Fruit fly (Drosophila melanogaster): Measurements from ENCODE around the gene Gr10b.

Gr10b gene

DNA sequence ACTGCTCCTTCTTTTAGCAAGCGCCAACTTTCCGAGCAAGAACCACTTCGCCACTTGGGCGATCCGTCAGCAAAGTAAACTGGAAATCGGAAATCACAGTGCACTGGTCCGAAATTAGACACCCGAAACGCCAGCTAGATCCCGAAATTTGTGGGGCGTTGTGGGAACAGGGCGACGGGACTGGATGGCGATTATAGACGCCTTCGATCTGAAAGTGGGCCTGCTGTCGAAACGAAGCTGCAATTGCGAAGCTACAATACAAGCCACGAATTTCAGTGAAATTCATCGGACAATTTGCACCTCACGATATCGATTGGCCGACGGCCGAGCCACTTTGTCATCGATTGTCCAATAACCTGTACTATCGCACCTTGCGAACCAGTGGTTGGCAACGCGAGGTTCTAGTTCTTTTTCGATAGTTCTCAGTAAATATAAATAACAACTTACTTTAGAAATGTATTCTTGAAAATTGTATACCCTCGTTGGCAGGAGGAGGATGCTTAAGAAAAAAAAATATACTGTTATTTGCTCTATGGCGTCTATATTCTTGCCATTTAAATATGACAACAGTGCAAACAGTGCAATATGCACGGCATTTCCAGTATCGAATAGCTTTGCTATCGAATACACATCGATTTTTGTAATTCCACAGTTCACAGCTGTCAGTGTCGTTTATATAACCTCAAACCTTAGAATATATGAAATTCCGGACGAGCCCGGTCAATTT, 45.0 kb downstream of the Gr10b start, which contains the start of the genes hop and Tim8 (continued):
- TF ChIP-seq CG17186 (GFP tag; optimal IDR thresholded peaks at IDR 0.05) (peak; percentile 50), D19B (GFP tag; optimal IDR thresholded peaks at IDR 0.05) (no peak), zen (tag; optimal IDR thresholded peaks at IDR 0.05) (no peak), CG3847 (GFP tag; IDR thresholded peaks at IDR 0.05) (no peak), Dad (GFP tag; optimal IDR thresholded peaks at IDR 0.05) (no peak), CG11093 (GFP tag; IDR thresholded peaks at IDR 0.05) (no peak), CG17802 (tag; optimal IDR thresholded peaks at IDR 0.05) (no peak), eyg (GFP tag; optimal IDR thresholded peaks at IDR 0.05) (no peak), peb (GFP tag; IDR thresholded peaks at IDR 0.05) (no peak), CG31365 (tag; optimal IDR thresholded peaks at IDR 0.05) (no peak), bsh (GFP tag; optimal IDR thresholded peaks at IDR 0.05) (no peak), Atf6 (GFP tag; IDR thresholded peaks at IDR 0.05) (no peak), Abd-B (GFP tag; optimal IDR thresholded peaks at IDR 0.05) (no peak), CG1792 (GFP tag; optimal IDR thresholded peaks at IDR 0.05) (no peak), CG1233 (GFP tag; optimal IDR thresholded peaks at IDR 0.05) (no peak), sqz (GFP tag; optimal IDR thresholded peaks at IDR 0.05) (no peak), Asciz (GFP tag; optimal IDR thresholded peaks at IDR 0.05) (no peak), CG13287 (GFP tag; IDR thresholded peaks at IDR 0.05; ENCODE audit: partially characterized antibody) (peak; percentile 86), CG12744 (GFP tag; optimal IDR thresholded peaks at IDR 0.05) (no peak), zfh1 (GFP tag; IDR thresholded peaks at IDR 0.05) (no peak), CG14965 (GFP tag; optimal IDR thresholded peaks at IDR 0.05; ENCODE audit: borderline replicate concordance) (no peak), CG32532 (GFP tag; IDR thresholded peaks at IDR 0.05) (no peak), CG15073 (GFP tag; optimal IDR thresholded peaks at IDR 0.05) (no peak), Xrp1 (GFP tag; IDR thresholded peaks at IDR 0.05) (no peak), tna (GFP tag; IDR thresholded peaks at IDR 0.05; ENCODE audit: partially characterized antibody) (peak; percentile 87), vfl (GFP tag; optimal IDR thresholded peaks at IDR 0.05) (no peak), CG31388 (GFP tag; optimal IDR thresholded peaks at IDR 0.05) (no peak), Eip74EF (GFP tag; optimal IDR thresholded peaks at IDR 0.05) (no peak), CG17829 (tag; optimal IDR thresholded peaks at IDR 0.05) (no peak), otp (GFP tag; IDR thresholded peaks at IDR 0.05) (no peak), bowl (GFP tag; IDR thresholded peaks at IDR 0.05) (no peak), CG16779 (GFP tag; IDR thresholded peaks at IDR 0.05) (no peak), dm (GFP tag; optimal IDR thresholded peaks at IDR 0.05) (peak; percentile 46), lmd (GFP tag; IDR thresholded peaks at IDR 0.05) (no peak), inv (GFP tag; IDR thresholded peaks at IDR 0.05; ENCODE audit: partially characterized antibody) (peak; percentile 87), CG18764 (GFP tag; optimal IDR thresholded peaks at IDR 0.05) (no peak), grau (tag; optimal IDR thresholded peaks at IDR 0.05) (no peak), bbx (GFP tag; IDR thresholded peaks at IDR 0.05; ENCODE audit: partially characterized antibody) (peak; percentile 86), Dref (GFP tag; IDR thresholded peaks at IDR 0.05) (peak; percentile 94), Fer2 (tag; optimal IDR thresholded peaks at IDR 0.05) (no peak), Rfx (GFP tag; IDR thresholded peaks at IDR 0.05) (no peak), CG9817 (tag; optimal IDR thresholded peaks at IDR 0.05) (no peak), jumu (GFP tag; optimal IDR thresholded peaks at IDR 0.05) (no peak), toy (GFP tag; IDR thresholded peaks at IDR 0.05) (no peak), Hr3 (GFP tag; optimal IDR thresholded peaks at IDR 0.05) (no peak), CG32767 (GFP tag; IDR thresholded peaks at IDR 0.05) (no peak), zen2 (GFP tag; IDR thresholded peaks at IDR 0.05; ENCODE audit: partially characterized antibody) (peak; percentile 77), MESR4 (GFP tag; optimal IDR thresholded peaks at IDR 0.05) (peak; percentile 87), Aef1 (GFP tag; IDR thresholded peaks at IDR 0.05) (no peak), gfzf (GFP tag; optimal IDR thresholded peaks at IDR 0.05) (peak; percentile 33)
